Fruit fly (Drosophila melanogaster) S2 (cell line): Measurements from ENCODE around the gene Ube4A.

Source experiments
- CG8478 ChIP-seq: fragments of >200 bp; optimal IDR thresholded peaks from 2 replicates; lab custom pipeline; 2018
- CTCF ChIP-seq, 2 experiments: fragments of >200 bp; optimal IDR thresholded peaks; 2 replicates each; lab custom pipeline; 2018

DNA sequence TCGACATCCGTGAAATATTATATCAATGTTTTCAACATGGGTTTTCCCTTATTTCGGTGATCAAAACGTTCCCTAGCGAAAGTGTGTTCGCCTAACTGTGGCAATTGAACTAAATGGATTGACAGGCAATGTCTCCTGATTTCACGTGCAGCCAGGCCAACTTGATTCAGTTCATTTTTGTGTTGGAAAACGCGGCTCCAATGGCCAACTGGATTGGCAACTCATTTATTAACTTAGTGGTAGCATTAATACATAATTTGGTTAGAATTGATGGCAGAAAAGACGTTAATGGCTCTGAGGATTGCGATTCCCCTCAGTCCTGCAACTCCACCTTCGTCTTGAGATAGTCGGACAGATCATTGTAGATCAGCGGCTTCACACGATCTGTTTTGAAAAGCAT is 28.3 kb downstream of the Ube4A start, which contains the start of gene CG11327:
- TF ChIP-seq CG8478 (lab: Kevin White, UChicago) (no peak), CTCF (optimal IDR thresholded peaks at IDR 0.05; lab: Kevin White, UChicago) (no peak)
